Fruit fly (Drosophila melanogaster) whole organism, pupa: ENCODE measurements around the gene CG18265.

Source experiments
- CG12605 ChIP-seq: fragments of 200-800 bp; sonication (Bioruptor generic); IDR thresholded peaks from 2 replicates; pipeline ENCODE4 v1.3.6; 2022; ENCODE audit warnings: missing biosample characterization, missing genetic modification characterization
- CG15710 ChIP-seq: fragments of 200-800 bp; sonication (Bioruptor generic); optimal IDR thresholded peaks from 2 replicates; lab custom pipeline; 2018; ENCODE audit warnings: missing biosample characterization, mild to moderate bottlenecking, missing genetic modification characterization, moderate library complexity
- CG32121 ChIP-seq: fragments of 200-800 bp; sonication (Bioruptor generic); IDR thresholded peaks from 2 replicates; pipeline ENCODE4 v1.3.6; 2022; ENCODE audit warnings: missing biosample characterization, missing genetic modification characterization
- CG8159 ChIP-seq: fragments of 200-800 bp; sonication (Bioruptor generic); optimal IDR thresholded peaks from 3 replicates; lab custom pipeline; 2018; ENCODE audit warnings: missing biosample characterization, mild to moderate bottlenecking, missing genetic modification characterization, moderate library complexity
- CG8301 ChIP-seq: fragments of 200-800 bp; sonication (Bioruptor generic); optimal IDR thresholded peaks from 2 replicates; lab custom pipeline; 2018; ENCODE audit warnings: missing biosample characterization, mild to moderate bottlenecking, missing genetic modification characterization
- CG9948 ChIP-seq: fragments of 200-800 bp; sonication (Bioruptor generic); optimal IDR thresholded peaks from 2 replicates; lab custom pipeline; 2018; ENCODE audit warnings: missing biosample characterization, mild to moderate bottlenecking, missing genetic modification characterization, moderate library complexity
- Pif1B ChIP-seq: fragments of 200-800 bp; sonication (Bioruptor generic); optimal IDR thresholded peaks from 3 replicates; lab custom pipeline; 2016; ENCODE audit warnings: missing biosample characterization, missing genetic modification characterization

The CG18265 gene

dm6 chr3L:17506830-17507229 lies 67.6 kb downstream of the CG18265 start:
- TF ChIP-seq CG32121 (GFP tag; lab: Robert Waterston, UW) (peak; percentile 22; the same call in 1 of the 2 replicates), CG8159 (tag; lab: Kevin White, UChicago) (peak; percentile 42), Pif1B (GFP tag; lab: Kevin White, UChicago) (no peak), CG9948 (tag; lab: Kevin White, UChicago) (peak; percentile 14), CG8301 (tag; lab: Kevin White, UChicago) (peak; percentile 26), CG12605 (GFP tag; lab: Robert Waterston, UW) (no peak), CG15710 (tag; lab: Kevin White, UChicago) (no peak)
